Fruit fly (Drosophila melanogaster): Measurements from ENCODE around the gene CG12531.

CG12531 gene

dm6 chrX:19765490-19766212, 46.9 kb downstream of the CG12531 start (continued):
- TF ChIP-seq ken (GFP tag; IDR thresholded peaks at IDR 0.05): 0 out of 3 replicates have a peak, but pooled peaks have one; percentile 10
- TF ChIP-seq Pdp1 (GFP tag; optimal IDR thresholded peaks at IDR 0.05): no peak

- peak; percentile 5 to 42 for TF ChIP-seq dpn (GFP tag; optimal IDR thresholded peaks at IDR 0.05)
- TF ChIP-seq sug (tag; optimal IDR thresholded peaks at IDR 0.05): no peak
- no peak for TF ChIP-seq CG4854 (GFP tag; optimal IDR thresholded peaks at IDR 0.05)
- no peak for TF ChIP-seq sc (optimal IDR thresholded peaks at IDR 0.05)
- TF ChIP-seq sc (GFP tag; optimal IDR thresholded peaks at IDR 0.05): no peak
- TF ChIP-seq CG14667 (GFP tag; IDR thresholded peaks at IDR 0.05): no peak
- TF ChIP-seq CG18476 (GFP tag; optimal IDR thresholded peaks at IDR 0.05): peak; percentile 38
- peak; percentile 52 for TF ChIP-seq Ssrp (tag; optimal IDR thresholded peaks at IDR 0.05)
- TF ChIP-seq CG12659 (GFP tag; optimal IDR thresholded peaks at IDR 0.05): no peak
- TF ChIP-seq odd (GFP tag; optimal IDR thresholded peaks at IDR 0.05): no peak
- no peak for TF ChIP-seq cg (GFP tag; optimal IDR thresholded peaks at IDR 0.05)
- TF ChIP-seq CG33557 (GFP tag; optimal IDR thresholded peaks at IDR 0.05): peak; percentile 47
- TF ChIP-seq CG8281 (tag; optimal IDR thresholded peaks at IDR 0.05): no peak
- TF ChIP-seq CG9817 (tag; optimal IDR thresholded peaks at IDR 0.05): no peak
- no peak for TF ChIP-seq crp (GFP tag; optimal IDR thresholded peaks at IDR 0.05)
- TF ChIP-seq mam (GFP tag; optimal IDR thresholded peaks at IDR 0.05): no peak
- no peak for TF ChIP-seq Abd-B (GFP tag; optimal IDR thresholded peaks at IDR 0.05)
- no peak for TF ChIP-seq Hr39 (optimal IDR thresholded peaks at IDR 0.05)
- no peak for TF ChIP-seq Trl (optimal IDR thresholded peaks at IDR 0.05)
- peak; percentile 37 for TF ChIP-seq Trl (GFP tag; optimal IDR thresholded peaks at IDR 0.05)
- no peak for TF ChIP-seq CG7963 (GFP tag; IDR thresholded peaks at IDR 0.05; ENCODE audit: partially characterized antibody)
- TF ChIP-seq CG10959 (GFP tag; IDR thresholded peaks at IDR 0.05): 0 out of 2 replicates have a peak, but pooled peaks have one; percentile 45
- TF ChIP-seq CG7839 (tag; optimal IDR thresholded peaks at IDR 0.05): peak; percentile 51
- TF ChIP-seq Kr (GFP tag; optimal IDR thresholded peaks at IDR 0.05): no peak
- TF ChIP-seq CG6689 (GFP tag; IDR thresholded peaks at IDR 0.05): peak; percentile 61
- no peak for TF ChIP-seq CG12769 (tag; optimal IDR thresholded peaks at IDR 0.05)
- no peak for TF ChIP-seq Mrtf (GFP tag; IDR thresholded peaks at IDR 0.05)
- peak; percentile 32 for TF ChIP-seq Sox100B (GFP tag; optimal IDR thresholded peaks at IDR 0.05)
- no peak for TF ChIP-seq ase (GFP tag; IDR thresholded peaks at IDR 0.05)
- TF ChIP-seq CG10209 (GFP tag; optimal IDR thresholded peaks at IDR 0.05): peak; percentile 30
- TF ChIP-seq prd (optimal IDR thresholded peaks at IDR 0.05): no peak
- peak; percentile 61; the same call in 2 of the 3 replicates for TF ChIP-seq prd (GFP tag; IDR thresholded peaks at IDR 0.05)
- no peak for TF ChIP-seq tup (GFP tag; optimal IDR thresholded peaks at IDR 0.05)
- TF ChIP-seq lab (GFP tag; optimal IDR thresholded peaks at IDR 0.05): peak; percentile 15
- TF ChIP-seq fru (optimal IDR thresholded peaks at IDR 0.05): no peak
- TF ChIP-seq Usf (GFP tag; optimal IDR thresholded peaks at IDR 0.05): peak; percentile 21
- peak; percentile 18 for TF ChIP-seq ac (GFP tag; optimal IDR thresholded peaks at IDR 0.05)
- no peak for TF ChIP-seq grn (GFP tag; optimal IDR thresholded peaks at IDR 0.05)
- no peak for TF ChIP-seq ttk (GFP tag; IDR thresholded peaks at IDR 0.05)
- no peak for TF ChIP-seq Ets97D (GFP tag; optimal IDR thresholded peaks at IDR 0.05)
- no peak for TF ChIP-seq Lhr (GFP tag; optimal IDR thresholded peaks at IDR 0.05)
- TF ChIP-seq al (GFP tag; IDR thresholded peaks at IDR 0.05): no peak
- no peak for TF ChIP-seq Jarid2 (GFP tag; optimal IDR thresholded peaks at IDR 0.05)
- peak; percentile 45 for TF ChIP-seq Atf-2 (GFP tag; optimal IDR thresholded peaks at IDR 0.05)
- no peak for TF ChIP-seq CG10565 (GFP tag; optimal IDR thresholded peaks at IDR 0.05)
Observed at dm6 chrX:19769821-19770519, 51.2 kb downstream of the CG12531 start.
